Fruit fly (Drosophila melanogaster): ENCODE measurements around the gene CG1394.
A peak's percentile ranks its signal among the peaks of the same experiment; 100 is the strongest.

CG1394 gene

DNA sequence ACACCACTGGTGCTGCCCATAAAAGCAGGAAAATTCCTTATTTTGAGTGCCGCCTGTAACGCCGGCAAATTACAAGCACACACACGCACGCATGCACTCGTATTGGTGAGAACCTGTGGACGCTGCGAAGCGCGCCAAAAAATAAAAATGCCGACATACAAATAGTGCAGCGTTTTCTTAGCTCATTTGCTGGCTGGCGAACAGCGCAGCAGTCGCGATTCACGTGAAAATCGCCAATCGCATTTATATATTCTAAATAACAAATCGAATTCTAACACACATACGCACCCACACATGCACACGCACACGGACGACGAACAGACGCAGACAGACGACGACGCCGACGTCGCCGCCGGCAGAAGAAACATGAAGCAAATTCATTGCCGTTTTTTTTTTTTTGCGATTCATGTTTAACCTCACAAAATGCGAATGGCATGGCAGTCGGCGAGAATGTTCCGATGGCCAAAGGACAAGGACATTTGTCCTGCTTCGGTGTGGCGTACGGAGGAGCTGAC lies 22.9 kb downstream of the CG1394 start (continued):
- TF ChIP-seq CG7987 (GFP tag; optimal IDR thresholded peaks at IDR 0.05) (no peak), CG10654 (GFP tag; optimal IDR thresholded peaks at IDR 0.05) (no peak), H15 (GFP tag; IDR thresholded peaks at IDR 0.05) (no peak), CG18599 (GFP tag; optimal IDR thresholded peaks at IDR 0.05) (no peak), al (GFP tag; IDR thresholded peaks at IDR 0.05) (no peak), CG6272 (GFP tag; IDR thresholded peaks at IDR 0.05) (no peak), ase (GFP tag; IDR thresholded peaks at IDR 0.05) (no peak), cg (GFP tag; optimal IDR thresholded peaks at IDR 0.05) (peak; percentile 83), CG7271 (tag; optimal IDR thresholded peaks at IDR 0.05) (no peak), CG14667 (GFP tag; IDR thresholded peaks at IDR 0.05) (no peak), pnt (GFP tag; optimal IDR thresholded peaks at IDR 0.05) (no peak), Gsc (GFP tag; IDR thresholded peaks at IDR 0.05) (no peak), CG31365 (tag; optimal IDR thresholded peaks at IDR 0.05) (no peak), CG34376 (GFP tag; optimal IDR thresholded peaks at IDR 0.05) (no peak), Rfx (GFP tag; IDR thresholded peaks at IDR 0.05) (0 out of 2 replicates have a peak, but pooled peaks have one; percentile 22), ci (GFP tag; IDR thresholded peaks at IDR 0.05) (no peak), zen2 (GFP tag; IDR thresholded peaks at IDR 0.05; ENCODE audit: partially characterized antibody) (no peak), shn (GFP tag; optimal IDR thresholded peaks at IDR 0.05) (no peak), ftz-f1 (GFP tag; optimal IDR thresholded peaks at IDR 0.05) (peak; percentile 7), row (GFP tag; IDR thresholded peaks at IDR 0.05) (peak; percentile 18; the same call in 1 of the 3 replicates), Eip74EF (GFP tag; optimal IDR thresholded peaks at IDR 0.05) (no peak), vvl (GFP tag; IDR thresholded peaks at IDR 0.05) (no peak), CG9215 (GFP tag; IDR thresholded peaks at IDR 0.05) (no peak), CG16863 (GFP tag; optimal IDR thresholded peaks at IDR 0.05) (no peak), Dp (GFP tag; optimal IDR thresholded peaks at IDR 0.05) (peak; percentile 7), D19A (tag; optimal IDR thresholded peaks at IDR 0.05) (no peak), dysf (GFP tag; IDR thresholded peaks at IDR 0.05) (no peak), Hmr (GFP tag; optimal IDR thresholded peaks at IDR 0.05) (no peak), ro (GFP tag; IDR thresholded peaks at IDR 0.05) (no peak), sens (GFP tag) (peak; percentile 32), wor (GFP tag; IDR thresholded peaks at IDR 0.05) (no peak), CG34422 (GFP tag; IDR thresholded peaks at IDR 0.05) (peak; percentile 63; the same call in 1 of the 3 replicates), E2f1 (GFP tag; IDR thresholded peaks at IDR 0.05) (0 out of 2 replicates have a peak, but pooled peaks have one; percentile 15), CG11093 (GFP tag; IDR thresholded peaks at IDR 0.05) (no peak), NfI (GFP tag; optimal IDR thresholded peaks at IDR 0.05) (no peak), luna (GFP tag; optimal IDR thresholded peaks at IDR 0.05) (no peak), HLH4C (GFP tag; IDR thresholded peaks at IDR 0.05; ENCODE audit: partially characterized antibody) (no peak), CG7839 (tag; optimal IDR thresholded peaks at IDR 0.05) (no peak), MBD-R2 (GFP tag; IDR thresholded peaks at IDR 0.05) (no peak), CkIIα-i1 (GFP tag; IDR thresholded peaks at IDR 0.05) (no peak), CG4424 (GFP tag; optimal IDR thresholded peaks at IDR 0.05) (no peak), CG7928 (GFP tag; optimal IDR thresholded peaks at IDR 0.05) (no peak), gcm (GFP tag; optimal IDR thresholded peaks at IDR 0.05) (no peak), CG10267 (tag; optimal IDR thresholded peaks at IDR 0.05) (no peak), CG4360 (GFP tag; IDR thresholded peaks at IDR 0.05) (no peak), Drgx (GFP tag; IDR thresholded peaks at IDR 0.05) (0 out of 2 replicates have a peak, but pooled peaks have one; percentile 24), gem (tag; optimal IDR thresholded peaks at IDR 0.05) (no peak), Adf1 (GFP tag; IDR thresholded peaks at IDR 0.05) (peak; percentile 93), BtbVII (GFP tag; optimal IDR thresholded peaks at IDR 0.05) (no peak), CG4617 (GFP tag; optimal IDR thresholded peaks at IDR 0.05; ENCODE audit: borderline replicate concordance) (no peak), CG8359 (GFP tag; optimal IDR thresholded peaks at IDR 0.05; ENCODE audit: borderline replicate concordance) (no peak)
